Worm (Caenorhabditis elegans) whole organism, L3 larva: ENCODE measurements around the gene F09A5.3.

Source experiments
- R02D3.7 ChIP-seq: fragments of 150-350 bp; optimal IDR thresholded peaks from 2 replicates; lab custom pipeline; 2014; ENCODE audit warnings: missing biosample characterization, missing genetic modification characterization
- ZK546.5 ChIP-seq: sonication (generic microtip); optimal IDR thresholded peaks from 2 replicates; lab custom pipeline; 2017; ENCODE audit warnings: missing biosample characterization, missing genetic modification characterization
- aly-2 ChIP-seq: fragments of 150-350 bp; optimal IDR thresholded peaks from 2 replicates; lab custom pipeline; 2014; ENCODE audit warnings: missing biosample characterization, missing genetic modification characterization
- ama-1 ChIP-seq: fragments of 150-350 bp; optimal IDR thresholded peaks from 2 replicates; lab custom pipeline; 2018
- ceh-16 ChIP-seq: sonication (generic microtip); optimal IDR thresholded peaks from 2 replicates; lab custom pipeline; 2017; ENCODE audit warnings: missing biosample characterization, missing genetic modification characterization
- ceh-28 ChIP-seq: fragments of 150-350 bp; optimal IDR thresholded peaks from 2 replicates; lab custom pipeline; 2014; ENCODE audit warnings: missing biosample characterization, missing genetic modification reagents, missing genetic modification characterization
- ceh-82 ChIP-seq: fragments of 150-350 bp; optimal IDR thresholded peaks from 2 replicates; lab custom pipeline; 2014; ENCODE audit warnings: missing biosample characterization, missing genetic modification characterization
- ceh-9 ChIP-seq: sonication (generic microtip); optimal IDR thresholded peaks from 2 replicates; lab custom pipeline; 2018; ENCODE audit warnings: missing biosample characterization, missing genetic modification characterization
- daf-12 ChIP-seq: fragments of 150-350 bp; optimal IDR thresholded peaks from 2 replicates; lab custom pipeline; 2014; ENCODE audit warnings: missing biosample characterization, missing genetic modification reagents, missing genetic modification characterization
- egl-27 ChIP-seq: sonication (generic microtip); optimal IDR thresholded peaks from 4 replicates; lab custom pipeline; 2017; ENCODE audit warnings: missing biosample characterization, missing genetic modification reagents, missing genetic modification characterization
- egl-5 ChIP-seq: fragments of 150-350 bp; optimal IDR thresholded peaks from 2 replicates; lab custom pipeline; 2017; ENCODE audit warnings: missing biosample characterization, missing genetic modification reagents, missing genetic modification characterization, inconsistent platforms
- elt-1 ChIP-seq: fragments of 150-350 bp; optimal IDR thresholded peaks from 2 replicates; lab custom pipeline; 2014; ENCODE audit warnings: missing biosample characterization, missing genetic modification characterization
- elt-2 ChIP-seq: sonication (generic microtip); optimal IDR thresholded peaks from 2 replicates; lab custom pipeline; 2016; ENCODE audit warnings: missing genetic modification reagents, mild to moderate bottlenecking, missing genetic modification characterization, missing compliant biosample characterization
- eor-1 ChIP-seq, 2 experiments: fragments of 150-350 bp; optimal IDR thresholded peaks; 2 replicates each; lab custom pipeline; 2014 to 2018; ENCODE audit warnings: missing biosample characterization in 2 of 2, missing genetic modification characterization in 2 of 2
- fkh-10 ChIP-seq: sonication (generic microtip); optimal IDR thresholded peaks from 2 replicates; lab custom pipeline; 2017; ENCODE audit warnings: missing biosample characterization, missing genetic modification reagents, missing genetic modification characterization
- fkh-2 ChIP-seq: fragments of 150-350 bp; optimal IDR thresholded peaks from 2 replicates; lab custom pipeline; 2014; ENCODE audit warnings: missing biosample characterization, missing genetic modification reagents, missing genetic modification characterization
- fos-1 ChIP-seq: fragments of 150-350 bp; optimal IDR thresholded peaks from 2 replicates; lab custom pipeline; 2014; ENCODE audit warnings: missing biosample characterization, missing genetic modification characterization
- hmg-11 ChIP-seq: sonication (generic microtip); optimal IDR thresholded peaks from 2 replicates; lab custom pipeline; 2016; ENCODE audit warnings: missing genetic modification characterization, missing compliant biosample characterization
- jun-1 ChIP-seq: fragments of 150-350 bp; optimal IDR thresholded peaks from 2 replicates; lab custom pipeline; 2014; ENCODE audit warnings: missing biosample characterization, missing genetic modification reagents, missing genetic modification characterization
- lin-15B ChIP-seq: fragments of 150-350 bp; optimal IDR thresholded peaks from 2 replicates; lab custom pipeline; 2014; ENCODE audit warnings: missing biosample characterization, missing genetic modification characterization
- lin-39 ChIP-seq: fragments of 150-350 bp; optimal IDR thresholded peaks from 2 replicates; lab custom pipeline; 2018; ENCODE audit warnings: missing biosample characterization, missing genetic modification reagents, missing genetic modification characterization
- lsy-12 ChIP-seq: sonication (generic microtip); optimal IDR thresholded peaks from 2 replicates; lab custom pipeline; 2016; ENCODE audit warnings: mild to moderate bottlenecking, missing genetic modification characterization, missing compliant biosample characterization
- mdl-1 ChIP-seq: fragments of 150-350 bp; optimal IDR thresholded peaks from 2 replicates; lab custom pipeline; 2014; ENCODE audit warnings: missing biosample characterization, missing genetic modification characterization
- mml-1 ChIP-seq: fragments of 150-350 bp; sonication (generic microtip); optimal IDR thresholded peaks from 3 replicates; lab custom pipeline; 2014; ENCODE audit warnings: missing biosample characterization, missing genetic modification characterization
- nfya-1 ChIP-seq: sonication (generic microtip); optimal IDR thresholded peaks from 2 replicates; lab custom pipeline; 2017; ENCODE audit warnings: missing genetic modification characterization, mild to moderate bottlenecking, missing compliant biosample characterization, antibody characterized with exemption, moderate library complexity; ENCODE audit not compliant: insufficient read depth
- nhr-11 ChIP-seq: fragments of 150-350 bp; optimal IDR thresholded peaks from 2 replicates; lab custom pipeline; 2014; ENCODE audit warnings: missing biosample characterization, missing genetic modification characterization
- nhr-12 ChIP-seq: fragments of 150-350 bp; optimal IDR thresholded peaks from 2 replicates; lab custom pipeline; 2014; ENCODE audit warnings: missing biosample characterization, missing genetic modification characterization
- nhr-23 ChIP-seq: fragments of 150-350 bp; optimal IDR thresholded peaks from 2 replicates; lab custom pipeline; 2014; ENCODE audit warnings: missing biosample characterization, missing genetic modification reagents, missing genetic modification characterization
- nhr-237 ChIP-seq: fragments of 150-350 bp; optimal IDR thresholded peaks from 2 replicates; lab custom pipeline; 2014; ENCODE audit warnings: missing biosample characterization, missing genetic modification characterization
- nhr-25 ChIP-seq: sonication (generic microtip); optimal IDR thresholded peaks from 2 replicates; lab custom pipeline; 2017; ENCODE audit warnings: missing biosample characterization, missing genetic modification characterization
- nhr-28 ChIP-seq: fragments of 150-350 bp; optimal IDR thresholded peaks from 2 replicates; lab custom pipeline; 2014; ENCODE audit warnings: missing biosample characterization, missing genetic modification characterization
- nhr-43 ChIP-seq: sonication (generic microtip); optimal IDR thresholded peaks from 2 replicates; lab custom pipeline; 2016; ENCODE audit warnings: mild to moderate bottlenecking, missing genetic modification characterization, missing compliant biosample characterization; ENCODE audit not compliant: poor library complexity, severe bottlenecking
- nhr-67 ChIP-seq: fragments of 150-350 bp; optimal IDR thresholded peaks from 2 replicates; lab custom pipeline; 2014; ENCODE audit warnings: missing biosample characterization, missing genetic modification characterization
- nhr-76 ChIP-seq: fragments of 150-350 bp; sonication (generic microtip); optimal IDR thresholded peaks from 5 replicates; lab custom pipeline; 2014; ENCODE audit warnings: missing biosample characterization, missing genetic modification characterization
- nhr-77 ChIP-seq: fragments of 150-350 bp; optimal IDR thresholded peaks from 2 replicates; lab custom pipeline; 2014; ENCODE audit warnings: missing biosample characterization, missing genetic modification characterization
- pha-4 ChIP-seq: fragments of 150-350 bp; optimal IDR thresholded peaks from 2 replicates; lab custom pipeline; 2014; ENCODE audit warnings: missing biosample characterization, missing genetic modification reagents, missing genetic modification characterization
- pqm-1 ChIP-seq: fragments of 150-350 bp; optimal IDR thresholded peaks from 2 replicates; lab custom pipeline; 2017; ENCODE audit warnings: missing biosample characterization, missing genetic modification characterization, inconsistent platforms
- sea-2 ChIP-seq: fragments of 150-350 bp; sonication (generic microtip); optimal IDR thresholded peaks from 4 replicates; lab custom pipeline; 2014; ENCODE audit warnings: missing biosample characterization, missing genetic modification reagents, missing genetic modification characterization
- skn-1 ChIP-seq: fragments of 150-350 bp; optimal IDR thresholded peaks from 2 replicates; lab custom pipeline; 2014; ENCODE audit warnings: missing biosample characterization, missing genetic modification characterization
- snpc-4 ChIP-seq: fragments of 150-350 bp; optimal IDR thresholded peaks from 2 replicates; lab custom pipeline; 2014; ENCODE audit warnings: missing biosample characterization, missing genetic modification characterization
- tbx-2 ChIP-seq: sonication (generic microtip); optimal IDR thresholded peaks from 2 replicates; lab custom pipeline; 2016; ENCODE audit warnings: mild to moderate bottlenecking, missing genetic modification characterization, missing compliant biosample characterization
- unc-39 ChIP-seq: sonication (generic microtip); optimal IDR thresholded peaks from 4 replicates; lab custom pipeline; 2017; ENCODE audit warnings: missing biosample characterization, missing genetic modification characterization
- unc-62 ChIP-seq: fragments of 150-350 bp; sonication (generic microtip); optimal IDR thresholded peaks from 4 replicates; lab custom pipeline; 2014; ENCODE audit warnings: missing biosample characterization, missing genetic modification reagents, missing genetic modification characterization
- ztf-11 ChIP-seq: fragments of 150-350 bp; optimal IDR thresholded peaks from 2 replicates; lab custom pipeline; 2014; ENCODE audit warnings: missing biosample characterization, missing genetic modification characterization
- ztf-4 ChIP-seq: fragments of 150-350 bp; optimal IDR thresholded peaks from 2 replicates; lab custom pipeline; 2014; ENCODE audit warnings: missing biosample characterization, missing genetic modification characterization

Gene F09A5.3

ce11 chrX:13143762-13144732, 2.6 kb downstream of the F09A5.3 start (continued):
- TF ChIP-seq eor-1 (tag; optimal IDR thresholded peaks at IDR 0.05; lab: Kevin White, UChicago) (no peak), R02D3.7 (tag; lab: Kevin White, UChicago) (no peak), aly-2 (no peak), lsy-12 (tag; lab: Kevin White, UChicago) (peak; percentile 22), egl-27 (no peak), nhr-12 (tag; lab: Kevin White, UChicago) (no peak), hmg-11 (peak; percentile 31), fkh-10 (GFP tag; lab: Kevin White, UChicago) (peak; percentile 11), daf-12 (tag; lab: Kevin White, UChicago) (no peak), ceh-82 (tag; lab: Kevin White, UChicago) (no peak), ztf-4 (no peak), unc-62 (peak; percentile 70), unc-39 (no peak), ceh-16 (tag; lab: Kevin White, UChicago) (no peak), pqm-1 (tag; lab: Kevin White, UChicago) (peak; percentile 32), fkh-2 (no peak), mml-1 (tag; lab: Kevin White, UChicago) (no peak), nhr-76 (tag; lab: Kevin White, UChicago) (no peak), nhr-23 (peak; percentile 20), sea-2 (GFP tag; lab: Kevin White, UChicago) (no peak), nhr-11 (no peak), skn-1 (tag; lab: Kevin White, UChicago) (peak; percentile 38), egl-5 (tag; lab: Kevin White, UChicago) (no peak), nhr-43 (tag; lab: Kevin White, UChicago) (peak; percentile 53), nhr-25 (tag; lab: Kevin White, UChicago) (peak; percentile 75)

- peak; percentile 88 for TF ChIP-seq fkh-10 (GFP tag; lab: Kevin White, UChicago)
- peak; percentile 66 for TF ChIP-seq ceh-82 (tag; lab: Kevin White, UChicago)
- peak; percentile 90 for TF ChIP-seq lsy-12 (tag; lab: Kevin White, UChicago)
- peak; percentile 89 for TF ChIP-seq nhr-11
- TF ChIP-seq jun-1 (tag; lab: Kevin White, UChicago) = peak; percentile 96
- peak; percentile 96 for TF ChIP-seq pha-4 (tag; lab: Kevin White, UChicago)
- peak; percentile 77 for TF ChIP-seq skn-1 (tag; lab: Kevin White, UChicago)
- peak; percentile 97 for TF ChIP-seq mdl-1 (tag; lab: Kevin White, UChicago)
- no peak for TF ChIP-seq ceh-9
- TF ChIP-seq ama-1 = peak; percentile 99
- no peak for TF ChIP-seq nhr-67
- TF ChIP-seq unc-39 = no peak
- TF ChIP-seq ceh-28 (tag; lab: Kevin White, UChicago) = peak; percentile 92
- peak; percentile 93 for TF ChIP-seq nhr-23
- TF ChIP-seq lin-39 (tag; lab: Kevin White, UChicago) = peak; percentile 93
- TF ChIP-seq fkh-2 = no peak
- peak; percentile 95 for TF ChIP-seq nfya-1 (tag; lab: Kevin White, UChicago)
- TF ChIP-seq daf-12 (tag; lab: Kevin White, UChicago) = no peak
- peak; percentile 75 for TF ChIP-seq snpc-4 (tag; lab: Kevin White, UChicago)
- peak; percentile 99 for TF ChIP-seq hmg-11
- peak; percentile 82 for TF ChIP-seq egl-5 (tag; lab: Kevin White, UChicago)
- TF ChIP-seq ztf-11 (tag; lab: Kevin White, UChicago) = peak; percentile 19
- TF ChIP-seq nhr-77 = no peak
- TF ChIP-seq fos-1 (tag; lab: Kevin White, UChicago) = peak; percentile 75
- peak; percentile 68 for TF ChIP-seq ztf-4
- TF ChIP-seq mml-1 (tag; lab: Kevin White, UChicago) = peak; percentile 65
- TF ChIP-seq nhr-76 (tag; lab: Kevin White, UChicago) = peak; percentile 53
- peak; percentile 92 for TF ChIP-seq nhr-43 (tag; lab: Kevin White, UChicago)
- peak; percentile 82 for TF ChIP-seq egl-27
- TF ChIP-seq nhr-237 = no peak
- peak; percentile 72 for TF ChIP-seq sea-2 (GFP tag; lab: Kevin White, UChicago)
- no peak for TF ChIP-seq ZK546.5 (tag; lab: Kevin White, UChicago)
- TF ChIP-seq R02D3.7 (tag; lab: Kevin White, UChicago) = peak; percentile 74
- peak; percentile 94 for TF ChIP-seq nhr-25 (tag; lab: Kevin White, UChicago)
- TF ChIP-seq nhr-28 (tag; lab: Kevin White, UChicago) = no peak
- peak; percentile 66 for TF ChIP-seq elt-1 (tag; lab: Kevin White, UChicago)
- TF ChIP-seq pqm-1 (tag; lab: Kevin White, UChicago) = peak; percentile 71
- TF ChIP-seq lin-15B (tag; lab: Kevin White, UChicago) = peak; percentile 65
- TF ChIP-seq aly-2 = no peak
- peak; percentile 88 for TF ChIP-seq unc-62
- peak; percentile 90 for TF ChIP-seq elt-2 (tag; lab: Kevin White, UChicago)
- peak; percentile 93 for TF ChIP-seq tbx-2
- no peak for TF ChIP-seq ceh-16 (tag; lab: Kevin White, UChicago)
These were observed 3.7 kb downstream of the F09A5.3 start for ce11 chrX:13144975-13145618.
